Worm (Caenorhabditis elegans) whole organism, L2 larva: ENCODE measurements around the gene Y11D7A.5.
"Not testable (repeated sequence)": the region's sequence is repeated elsewhere in the genome, so short reads cannot be mapped to it uniquely, and the experiment has no call there.

Experiments
- C34F6.9 ChIP-seq: fragments of 150-350 bp; optimal IDR thresholded peaks from 2 replicates; lab custom pipeline; 2014; ENCODE audit warnings: missing biosample characterization, missing genetic modification characterization
- F13H6.1 ChIP-seq: sonication (generic microtip); optimal IDR thresholded peaks from 2 replicates; lab custom pipeline; 2016; ENCODE audit warnings: missing genetic modification characterization, missing compliant biosample characterization
- R02D3.7 ChIP-seq: fragments of 150-350 bp; optimal IDR thresholded peaks from 2 replicates; lab custom pipeline; 2014; ENCODE audit warnings: missing biosample characterization, missing genetic modification characterization
- Y55F3AM.14 ChIP-seq: fragments of 200-800 bp; sonication (Bioruptor generic); optimal IDR thresholded peaks from 2 replicates; lab custom pipeline; 2018; ENCODE audit warnings: mild to moderate bottlenecking, missing genetic modification characterization, missing compliant biosample characterization
- alr-1 ChIP-seq: fragments of 150-350 bp; optimal IDR thresholded peaks from 2 replicates; lab custom pipeline; 2014; ENCODE audit warnings: missing biosample characterization, missing genetic modification characterization
- aly-2 ChIP-seq: fragments of 150-350 bp; optimal IDR thresholded peaks from 2 replicates; lab custom pipeline; 2014; ENCODE audit warnings: missing biosample characterization, missing genetic modification characterization
- ama-1 ChIP-seq: fragments of 150-350 bp; optimal IDR thresholded peaks from 2 replicates; lab custom pipeline; 2018; ENCODE audit warnings: inconsistent platforms
- ceh-16 ChIP-seq: fragments of 150-350 bp; optimal IDR thresholded peaks from 2 replicates; lab custom pipeline; 2014; ENCODE audit warnings: missing biosample characterization, missing genetic modification characterization
- ceh-82 ChIP-seq: fragments of 150-350 bp; optimal IDR thresholded peaks from 2 replicates; lab custom pipeline; 2014; ENCODE audit warnings: missing biosample characterization, missing genetic modification characterization
- crh-2 ChIP-seq: sonication (generic microtip); optimal IDR thresholded peaks from 2 replicates; lab custom pipeline; 2017; ENCODE audit warnings: missing biosample characterization, missing genetic modification characterization
- dmd-4 ChIP-seq: sonication (generic microtip); optimal IDR thresholded peaks from 2 replicates; lab custom pipeline; 2017; ENCODE audit warnings: missing biosample characterization, missing genetic modification characterization
- egl-27 ChIP-seq: sonication (generic microtip); optimal IDR thresholded peaks from 3 replicates; lab custom pipeline; 2017; ENCODE audit warnings: missing biosample characterization, missing genetic modification reagents, missing genetic modification characterization
- elt-1 ChIP-seq: fragments of 150-350 bp; optimal IDR thresholded peaks from 2 replicates; lab custom pipeline; 2014; ENCODE audit warnings: missing biosample characterization, missing genetic modification characterization
- elt-3 ChIP-seq: sonication (generic microtip); optimal IDR thresholded peaks from 2 replicates; lab custom pipeline; 2017; ENCODE audit warnings: missing biosample characterization, missing genetic modification characterization
- fos-1 ChIP-seq: fragments of 150-350 bp; optimal IDR thresholded peaks from 2 replicates; lab custom pipeline; 2014; ENCODE audit warnings: missing biosample characterization, missing genetic modification characterization
- lin-11 ChIP-seq: fragments of 150-350 bp; sonication (generic microtip); optimal IDR thresholded peaks from 2 replicates; lab custom pipeline; 2014; ENCODE audit warnings: missing biosample characterization, missing genetic modification characterization, inconsistent platforms, mixed read lengths
- lin-13 ChIP-seq: fragments of 150-350 bp; optimal IDR thresholded peaks from 2 replicates; lab custom pipeline; 2014; ENCODE audit warnings: missing biosample characterization, missing genetic modification reagents, missing genetic modification characterization
- lin-39 ChIP-seq: fragments of 150-350 bp; optimal IDR thresholded peaks from 2 replicates; lab custom pipeline; 2014; ENCODE audit warnings: missing biosample characterization, missing genetic modification reagents, missing genetic modification characterization
- lsy-2 ChIP-seq, 2 experiments: fragments of 150-350 bp in 1 of 2; sonication (generic microtip) in 1 of 2; optimal IDR thresholded peaks; 2 replicates each; lab custom pipeline; 2014 to 2017; ENCODE audit warnings: missing biosample characterization in 2 of 2, missing genetic modification characterization in 2 of 2
- mab-5 ChIP-seq: fragments of 150-350 bp; optimal IDR thresholded peaks from 2 replicates; lab custom pipeline; 2014; ENCODE audit warnings: missing biosample characterization, missing genetic modification characterization
- nhr-10 ChIP-seq: sonication (generic microtip); optimal IDR thresholded peaks from 2 replicates; lab custom pipeline; 2017; ENCODE audit warnings: missing biosample characterization, missing genetic modification characterization
- nhr-11 ChIP-seq: fragments of 150-350 bp; optimal IDR thresholded peaks from 2 replicates; lab custom pipeline; 2014; ENCODE audit warnings: missing biosample characterization, missing genetic modification characterization
- nhr-12 ChIP-seq: fragments of 150-350 bp; optimal IDR thresholded peaks from 2 replicates; lab custom pipeline; 2014; ENCODE audit warnings: missing biosample characterization, missing genetic modification characterization
- nhr-21 ChIP-seq: fragments of 150-350 bp; optimal IDR thresholded peaks from 2 replicates; lab custom pipeline; 2014; ENCODE audit warnings: missing biosample characterization, missing genetic modification characterization
- nhr-23 ChIP-seq: fragments of 150-350 bp; optimal IDR thresholded peaks from 2 replicates; lab custom pipeline; 2014; ENCODE audit warnings: missing biosample characterization, missing genetic modification reagents, missing genetic modification characterization
- nhr-237 ChIP-seq: fragments of 150-350 bp; optimal IDR thresholded peaks from 2 replicates; lab custom pipeline; 2014; ENCODE audit warnings: missing biosample characterization, missing genetic modification characterization
- nhr-6 ChIP-seq: fragments of 150-350 bp; optimal IDR thresholded peaks from 2 replicates; lab custom pipeline; 2014; ENCODE audit warnings: missing biosample characterization, missing genetic modification characterization
- skn-1 ChIP-seq: sonication (generic microtip); optimal IDR thresholded peaks from 2 replicates; lab custom pipeline; 2017; ENCODE audit warnings: missing biosample characterization, missing genetic modification characterization
- sma-3 ChIP-seq: sonication (generic microtip); optimal IDR thresholded peaks from 2 replicates; lab custom pipeline; 2016; ENCODE audit warnings: missing genetic modification reagents, missing genetic modification characterization, missing compliant biosample characterization
- sma-9 ChIP-seq, 2 experiments: fragments of 150-350 bp in 1 of 2; sonication (generic microtip) in 1 of 2; optimal IDR thresholded peaks; 2 replicates each; lab custom pipeline; 2014 to 2016; ENCODE audit warnings: missing genetic modification characterization in 2 of 2, mild to moderate bottlenecking in 1 of 2, missing biosample characterization in 1 of 2, missing compliant biosample characterization in 1 of 2, missing genetic modification reagents in 1 of 2, moderate library complexity in 1 of 2
- snpc-4 ChIP-seq: fragments of 150-350 bp; optimal IDR thresholded peaks from 2 replicates; lab custom pipeline; 2014; ENCODE audit warnings: missing biosample characterization, missing genetic modification characterization
- unc-39 ChIP-seq: fragments of 150-350 bp; optimal IDR thresholded peaks from 2 replicates; lab custom pipeline; 2014; ENCODE audit warnings: missing biosample characterization, missing genetic modification characterization
- unc-55 ChIP-seq: fragments of 150-350 bp; sonication (generic microtip); optimal IDR thresholded peaks from 3 replicates; lab custom pipeline; 2014; ENCODE audit warnings: missing biosample characterization, missing genetic modification reagents, missing genetic modification characterization
- unc-62 ChIP-seq: fragments of 150-350 bp; optimal IDR thresholded peaks from 2 replicates; lab custom pipeline; 2014; ENCODE audit warnings: missing biosample characterization, missing genetic modification reagents, missing genetic modification characterization
- ztf-11 ChIP-seq: sonication (generic microtip); optimal IDR thresholded peaks from 2 replicates; lab custom pipeline; 2017; ENCODE audit warnings: missing biosample characterization, missing genetic modification characterization
- ztf-4 ChIP-seq: fragments of 150-350 bp; optimal IDR thresholded peaks from 2 replicates; lab custom pipeline; 2014; ENCODE audit warnings: missing biosample characterization, missing genetic modification characterization

The Y11D7A.5 gene

DNA sequence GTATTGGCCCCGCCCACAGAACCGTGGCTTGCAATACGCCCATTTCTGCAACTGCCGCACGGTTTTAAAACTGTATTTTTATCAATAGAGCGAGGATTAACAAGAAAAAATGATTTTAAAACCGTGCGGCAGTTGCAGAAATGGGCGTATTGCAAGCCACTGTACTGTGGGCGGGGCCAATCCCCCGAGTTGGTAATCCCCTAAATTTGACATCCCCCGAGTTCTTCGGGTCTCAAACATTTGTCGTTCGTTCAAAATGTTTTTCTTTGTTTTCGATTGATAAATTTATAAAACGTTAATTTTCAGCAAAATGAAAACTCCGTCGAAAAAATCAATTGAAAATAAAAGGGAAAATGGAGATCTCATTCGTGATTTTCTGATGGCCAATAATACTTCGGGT, 3.9 kb upstream of the Y11D7A.5 start, which contains the start of gene Y11D7A.7:
Gene Y11D7A.7, plus strand, starts transcription at position 301 of the 400 bp plus-strand sequence.
- TF ChIP-seq alr-1, nhr-23, ztf-11 (tag; lab: Kevin White, UChicago): not testable (repeated sequence)

DNA sequence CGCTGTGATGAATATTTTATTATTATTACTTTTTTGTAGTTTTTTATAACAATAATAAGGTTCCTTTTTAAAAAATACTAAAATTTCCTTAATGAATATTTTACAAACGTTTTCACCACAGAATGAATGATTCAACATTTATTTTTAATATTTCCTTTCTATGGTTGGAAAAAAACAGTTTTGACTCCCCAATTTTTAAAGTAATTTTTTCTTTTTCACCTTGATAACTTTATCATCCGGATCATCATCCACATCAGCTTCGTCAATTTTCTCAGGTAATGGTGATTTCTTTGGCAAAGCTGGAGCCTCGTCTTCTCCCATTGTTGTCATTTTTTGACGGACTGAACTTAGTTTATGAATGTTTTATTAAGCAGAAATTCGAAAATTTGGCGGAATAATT, 1.7 kb downstream of the Y11D7A.5 start, which contains the start of gene rab-28:
Gene rab-28, minus strand, starts transcription at position 343 of the 400 bp plus-strand sequence.
- TF ChIP-seq ceh-16 (tag; lab: Kevin White, UChicago) (no peak), nhr-10 (tag; lab: Kevin White, UChicago) (no peak), R02D3.7 (tag; lab: Kevin White, UChicago) (no peak), dmd-4 (tag; lab: Kevin White, UChicago) (no peak), crh-2 (tag; lab: Kevin White, UChicago) (no peak), sma-3 (GFP tag; lab: Kevin White, UChicago) (no peak), aly-2 (tag; lab: Kevin White, UChicago) (no peak), sma-9 (GFP tag; optimal IDR thresholded peaks at IDR 0.05; lab: Kevin White, UChicago) (no peak), sma-9 (tag; optimal IDR thresholded peaks at IDR 0.05; lab: Kevin White, UChicago) (no peak)
- TF ChIP-seq, all 48 proteins: peak for 0

DNA sequence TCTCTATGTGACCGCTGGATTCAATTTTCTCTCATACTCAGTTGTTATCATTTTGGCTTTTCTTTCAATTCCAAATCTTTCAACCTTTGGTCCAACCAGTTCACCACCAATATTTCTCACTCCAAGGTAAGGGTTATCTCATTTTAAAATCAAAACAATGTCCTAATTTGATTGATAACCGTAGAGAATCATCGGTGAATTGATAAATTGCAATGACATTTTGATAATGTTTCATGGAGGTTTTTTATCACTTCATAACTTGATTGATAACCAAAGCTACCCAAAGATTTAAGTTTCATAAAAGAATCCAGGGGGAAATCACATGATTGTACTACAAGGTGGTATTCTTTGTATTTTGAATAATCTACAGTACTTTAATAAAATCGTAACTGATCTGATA, 6.2 kb downstream of the Y11D7A.5 start:
- TF ChIP-seq unc-62 (GFP tag; lab: Kevin White, UChicago): no peak
- no peak for TF ChIP-seq aly-2 (tag; lab: Kevin White, UChicago)
- TF ChIP-seq lin-13: no peak
- no peak for TF ChIP-seq ztf-11 (tag; lab: Kevin White, UChicago)
- TF ChIP-seq F13H6.1 (tag; lab: Kevin White, UChicago): no peak
- TF ChIP-seq R02D3.7 (tag; lab: Kevin White, UChicago): no peak
- TF ChIP-seq snpc-4 (tag; lab: Kevin White, UChicago): no peak
- no peak for TF ChIP-seq ceh-82
- no peak for TF ChIP-seq lsy-2 (tag; optimal IDR thresholded peaks at IDR 0.05; lab: Kevin White, UChicago)
- no peak for TF ChIP-seq egl-27 (tag; lab: Kevin White, UChicago)
- no peak for TF ChIP-seq unc-55 (GFP tag; lab: Kevin White, UChicago)
- no peak for TF ChIP-seq ama-1
- TF ChIP-seq crh-2 (tag; lab: Kevin White, UChicago): no peak
- TF ChIP-seq elt-1: no peak

DNA sequence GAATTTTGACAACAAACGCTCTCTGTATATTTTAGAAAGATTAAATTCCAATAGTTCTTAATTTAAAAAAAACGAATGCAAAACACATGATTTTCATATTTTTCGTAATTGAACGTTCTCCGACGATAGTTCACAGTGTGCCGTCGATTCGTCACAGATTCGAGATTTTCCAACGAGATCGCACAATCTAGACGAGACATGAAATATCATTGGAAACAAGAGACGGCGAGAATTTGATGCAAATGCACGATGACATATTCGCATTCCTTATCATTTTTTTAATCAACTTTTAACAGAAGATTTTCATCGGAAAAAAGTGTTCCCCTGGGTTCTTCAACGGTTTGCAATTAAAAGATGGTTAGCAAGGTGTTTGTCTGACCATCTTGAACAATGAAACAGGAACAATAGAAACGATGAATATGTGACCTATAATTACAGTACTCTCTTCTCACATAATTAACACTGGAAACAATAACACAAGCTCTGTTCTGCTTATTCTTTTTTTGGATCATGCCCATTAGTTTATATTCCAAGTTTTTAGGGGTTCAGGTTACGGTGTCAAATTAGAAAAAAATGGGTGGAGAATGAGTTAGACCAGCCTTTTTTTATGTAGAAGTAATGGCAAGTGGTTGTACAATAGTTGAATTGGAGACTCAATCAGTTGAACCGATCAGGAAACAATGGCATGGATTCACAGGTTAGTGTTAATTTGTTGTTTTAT, 12.7 kb downstream of the Y11D7A.5 start, which contains the start of gene Y11D7A.3:
Gene Y11D7A.3, plus strand, starts transcription at position 671 of the 721 bp plus-strand sequence.
- TF ChIP-seq sma-9 (GFP tag; optimal IDR thresholded peaks at IDR 0.05; lab: Kevin White, UChicago) (peak; percentile 43), sma-9 (tag; optimal IDR thresholded peaks at IDR 0.05; lab: Kevin White, UChicago) (no peak), dmd-4 (tag; lab: Kevin White, UChicago) (no peak)

DNA sequence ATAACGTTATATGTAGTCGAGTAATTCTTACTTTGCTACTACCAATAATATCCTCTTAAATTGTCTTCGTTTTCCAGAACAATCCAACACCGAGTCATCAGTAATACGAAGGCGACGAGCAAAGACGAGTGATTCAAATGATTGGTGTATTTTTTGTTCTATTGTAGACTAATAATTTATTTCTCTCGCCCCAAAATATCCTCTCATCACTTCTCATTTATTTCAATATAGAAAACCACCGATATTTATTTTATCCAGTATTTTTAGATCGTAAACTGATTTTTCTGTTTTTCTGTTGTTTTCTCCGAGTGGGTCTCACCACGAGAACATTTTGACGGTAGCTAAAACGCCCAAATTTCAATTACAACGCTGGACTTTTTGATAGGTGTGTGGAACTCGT, 17.7 kb downstream of the Y11D7A.5 start:
- no peak for TF ChIP-seq skn-1
- TF ChIP-seq nhr-6: no peak
- TF ChIP-seq nhr-21: no peak
- no peak for TF ChIP-seq aly-2 (tag; lab: Kevin White, UChicago)
- no peak for TF ChIP-seq elt-1
- no peak for TF ChIP-seq ama-1
- no peak for TF ChIP-seq lin-11 (tag; lab: Kevin White, UChicago)
- no peak for TF ChIP-seq lin-13
- TF ChIP-seq dmd-4 (tag; lab: Kevin White, UChicago): no peak
- TF ChIP-seq unc-62 (GFP tag; lab: Kevin White, UChicago): no peak
- TF ChIP-seq sma-9 (GFP tag; optimal IDR thresholded peaks at IDR 0.05; lab: Kevin White, UChicago): no peak
- no peak for TF ChIP-seq sma-9 (tag; optimal IDR thresholded peaks at IDR 0.05; lab: Kevin White, UChicago)

DNA sequence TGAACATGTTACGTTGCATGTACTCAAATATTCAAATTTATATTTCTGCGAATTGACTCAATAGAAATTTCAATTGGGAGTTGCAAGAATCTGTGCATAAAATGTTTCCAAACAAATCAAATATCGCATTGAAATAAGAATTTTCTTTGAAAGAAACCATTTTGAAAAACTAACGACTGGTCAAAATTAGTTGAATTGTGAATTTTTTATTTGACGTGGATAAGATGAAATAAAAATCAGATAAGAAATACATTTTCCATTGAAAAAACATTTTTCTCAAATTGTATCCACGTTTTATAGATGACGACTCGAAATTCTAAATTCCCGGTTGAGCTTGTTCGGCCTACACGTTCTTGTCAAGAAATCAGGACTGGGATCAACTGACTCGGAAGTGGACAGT, 20.5 kb downstream of the Y11D7A.5 start, which contains the start of gene C46C2.3:
Gene C46C2.3, plus strand, starts transcription at position 301 of the 400 bp plus-strand sequence.
- TF ChIP-seq ztf-4 (tag; lab: Kevin White, UChicago) (no peak), Y55F3AM.14 (GFP tag; lab: Kevin White, UChicago) (no peak), ceh-82 (no peak), fos-1 (no peak), nhr-6 (no peak), alr-1 (tag; lab: Kevin White, UChicago) (no peak), elt-3 (tag; lab: Kevin White, UChicago) (no peak), ceh-16 (tag; lab: Kevin White, UChicago) (no peak), C34F6.9 (tag; lab: Kevin White, UChicago) (no peak), unc-39 (tag; lab: Kevin White, UChicago) (no peak), ztf-11 (tag; lab: Kevin White, UChicago) (no peak), unc-62 (GFP tag; lab: Kevin White, UChicago) (no peak), sma-9 (GFP tag; optimal IDR thresholded peaks at IDR 0.05; lab: Kevin White, UChicago) (no peak), sma-9 (tag; optimal IDR thresholded peaks at IDR 0.05; lab: Kevin White, UChicago) (no peak), mab-5 (tag; lab: Kevin White, UChicago) (no peak), nhr-11 (no peak), nhr-237 (tag; lab: Kevin White, UChicago) (no peak), dmd-4 (tag; lab: Kevin White, UChicago) (no peak), lin-13 (no peak), lin-39 (tag; lab: Kevin White, UChicago) (no peak), nhr-12 (tag; lab: Kevin White, UChicago) (no peak)
